Fruit fly (Drosophila melanogaster) whole organism, embryonic: Measurements from ENCODE around the gene CG10226.

Experiments
- CG10274 ChIP-seq: fragments of 200-800 bp; sonication (Bioruptor generic); optimal IDR thresholded peaks from 3 replicates; lab custom pipeline; 2017; ENCODE audit warnings: missing biosample characterization, mild to moderate bottlenecking, missing genetic modification characterization
- CG10959 ChIP-seq: fragments of 200-800 bp; sonication (Bioruptor generic); IDR thresholded peaks from 2 replicates; pipeline ENCODE4 v1.3.6; 2022; ENCODE audit warnings: missing biosample characterization, missing genetic modification characterization
- CG11247 ChIP-seq: fragments of 200-800 bp; sonication (Bioruptor generic); IDR thresholded peaks from 2 replicates; pipeline ENCODE4 v1.3.6; 2022; ENCODE audit warnings: missing biosample characterization, missing genetic modification characterization
- CG1647 ChIP-seq: fragments of 200-800 bp; sonication (Bioruptor generic); optimal IDR thresholded peaks from 3 replicates; lab custom pipeline; 2016; ENCODE audit warnings: missing biosample characterization, missing genetic modification characterization
- CG2678 ChIP-seq: fragments of 200-800 bp; sonication (Bioruptor generic); optimal IDR thresholded peaks from 3 replicates; lab custom pipeline; 2019; ENCODE audit warnings: missing biosample characterization, mild to moderate bottlenecking, missing genetic modification characterization, moderate library complexity
- CG2875 ChIP-seq: fragments of 200-800 bp; sonication (Bioruptor generic); optimal IDR thresholded peaks from 2 replicates; lab custom pipeline; 2017; ENCODE audit warnings: missing biosample characterization, mild to moderate bottlenecking, missing genetic modification characterization, missing genetic modification reagents
- CG3847 ChIP-seq: fragments of 200-800 bp; sonication (Bioruptor generic); IDR thresholded peaks from 2 replicates; pipeline ENCODE4 v1.3.6; 2022; ENCODE audit warnings: missing biosample characterization, missing genetic modification characterization
- CG4282 ChIP-seq: fragments of 200-800 bp; sonication (Bioruptor generic); optimal IDR thresholded peaks from 2 replicates; lab custom pipeline; 2016; ENCODE audit warnings: missing biosample characterization, missing genetic modification characterization
- CG5245 ChIP-seq: fragments of 200-800 bp; sonication (Bioruptor generic); optimal IDR thresholded peaks from 3 replicates; lab custom pipeline; 2016; ENCODE audit warnings: missing biosample characterization, missing genetic modification characterization
- CG6272 ChIP-seq: fragments of 200-800 bp; sonication (Bioruptor generic); IDR thresholded peaks from 2 replicates; pipeline ENCODE4 v1.3.6; 2022; ENCODE audit warnings: missing biosample characterization, missing genetic modification characterization
- CG6689 ChIP-seq: fragments of 200-800 bp; sonication (Bioruptor generic); IDR thresholded peaks from 2 replicates; pipeline ENCODE4 v1.3.6; 2022; ENCODE audit warnings: missing biosample characterization, missing genetic modification characterization
- CG7786 ChIP-seq: fragments of 200-800 bp; sonication (Bioruptor generic); optimal IDR thresholded peaks from 2 replicates; lab custom pipeline; 2016; ENCODE audit warnings: missing biosample characterization, missing genetic modification characterization
- CG8089 ChIP-seq: fragments of 200-800 bp; sonication (Bioruptor generic); optimal IDR thresholded peaks from 3 replicates; lab custom pipeline; 2016; ENCODE audit warnings: missing biosample characterization, missing genetic modification characterization
- CG8281 ChIP-seq: fragments of 200-800 bp; sonication (Bioruptor generic); optimal IDR thresholded peaks from 2 replicates; lab custom pipeline; 2018; ENCODE audit warnings: missing biosample characterization, mild to moderate bottlenecking, missing genetic modification characterization, moderate library complexity
- CrebB ChIP-seq: fragments of 200-800 bp; sonication (Bioruptor generic); optimal IDR thresholded peaks from 3 replicates; lab custom pipeline; 2018; ENCODE audit warnings: missing biosample characterization, mild to moderate bottlenecking, missing genetic modification characterization
- Dbx ChIP-seq: fragments of 200-800 bp; sonication (Bioruptor generic); IDR thresholded peaks from 3 replicates; pipeline ENCODE4 v1.3.6; 2022; ENCODE audit warnings: missing biosample characterization, missing genetic modification characterization
- Dek ChIP-seq: fragments of 200-800 bp; sonication (Bioruptor generic); optimal IDR thresholded peaks from 3 replicates; lab custom pipeline; 2019; ENCODE audit warnings: missing biosample characterization, mild to moderate bottlenecking, missing genetic modification characterization, moderate library complexity
- E2f2 ChIP-seq: fragments of 200-800 bp; sonication (Bioruptor generic); IDR thresholded peaks from 2 replicates; pipeline ENCODE4 v1.3.6; 2022; ENCODE audit warnings: missing biosample characterization, missing genetic modification characterization
- ERR ChIP-seq: fragments of 200-800 bp; sonication (Bioruptor generic); optimal IDR thresholded peaks from 2 replicates; lab custom pipeline; 2016; ENCODE audit warnings: missing biosample characterization, missing genetic modification characterization
- H2.0 ChIP-seq: fragments of 200-800 bp; sonication (Bioruptor generic); IDR thresholded peaks from 2 replicates; pipeline ENCODE4 v1.3.6; 2022; ENCODE audit warnings: missing biosample characterization, missing genetic modification characterization
- HHEX ChIP-seq: fragments of 200-800 bp; sonication (Bioruptor generic); optimal IDR thresholded peaks from 3 replicates; lab custom pipeline; 2017; ENCODE audit warnings: missing biosample characterization, mild to moderate bottlenecking, missing genetic modification characterization, missing genetic modification reagents
- HLH54F ChIP-seq: fragments of 200-800 bp; sonication (Bioruptor generic); optimal IDR thresholded peaks from 3 replicates; lab custom pipeline; 2016; ENCODE audit warnings: missing biosample characterization, missing genetic modification characterization
- Jarid2 ChIP-seq: fragments of 200-800 bp; sonication (Bioruptor generic); optimal IDR thresholded peaks from 3 replicates; lab custom pipeline; 2017; ENCODE audit warnings: mild to moderate bottlenecking, missing biosample characterization, missing genetic modification reagents, missing genetic modification characterization
- Lpt ChIP-seq: fragments of >200 bp; optimal IDR thresholded peaks from 2 replicates; lab custom pipeline; 2018; ENCODE audit warnings: missing biosample characterization, missing genetic modification characterization
- Nf-YA ChIP-seq: fragments of 200-800 bp; sonication (Bioruptor generic); IDR thresholded peaks from 2 replicates; pipeline ENCODE4 v1.3.6; 2022; ENCODE audit warnings: missing biosample characterization, missing genetic modification characterization
- Pdp1 ChIP-seq, 2 experiments: fragments of 200-800 bp; sonication (Bioruptor generic); optimal IDR thresholded peaks; 3 replicates each; lab custom pipeline; 2016; ENCODE audit warnings: missing biosample characterization in 2 of 2, missing genetic modification characterization in 2 of 2, mild to moderate bottlenecking in 1 of 2, moderate library complexity in 1 of 2
- Poxn ChIP-seq: fragments of 200-800 bp; sonication (Bioruptor generic); IDR thresholded peaks from 2 replicates; pipeline ENCODE4 v1.3.6; 2022; ENCODE audit warnings: missing biosample characterization, missing genetic modification characterization
- Side ChIP-seq: fragments of 200-800 bp; sonication (Bioruptor generic); optimal IDR thresholded peaks from 2 replicates; lab custom pipeline; 2016; ENCODE audit warnings: missing biosample characterization, missing genetic modification characterization
- Ssrp ChIP-seq: fragments of 200-800 bp; sonication (Bioruptor generic); optimal IDR thresholded peaks from 2 replicates; lab custom pipeline; 2018; ENCODE audit warnings: missing biosample characterization, mild to moderate bottlenecking, missing genetic modification characterization, moderate library complexity
- ap ChIP-seq: fragments of 200-800 bp; sonication (Bioruptor generic); IDR thresholded peaks from 2 replicates; pipeline ENCODE4 v1.3.6; 2022; ENCODE audit warnings: missing biosample characterization, missing genetic modification characterization
- bab2 ChIP-seq: fragments of 200-800 bp; sonication (Bioruptor generic); optimal IDR thresholded peaks from 2 replicates; lab custom pipeline; 2016; ENCODE audit warnings: missing biosample characterization, missing genetic modification characterization
- cg ChIP-seq: fragments of 200-800 bp; sonication (Bioruptor generic); optimal IDR thresholded peaks from 3 replicates; lab custom pipeline; 2019; ENCODE audit warnings: missing biosample characterization, mild to moderate bottlenecking, missing genetic modification characterization, moderate library complexity
- cwo ChIP-seq: fragments of 200-800 bp; sonication (Bioruptor generic); optimal IDR thresholded peaks from 3 replicates; lab custom pipeline; 2017; ENCODE audit warnings: missing biosample characterization, missing genetic modification characterization, mild to moderate bottlenecking, moderate library complexity, missing genetic modification reagents
- danr ChIP-seq: fragments of 200-800 bp; sonication (Bioruptor generic); IDR thresholded peaks from 2 replicates; pipeline ENCODE4 v1.3.6; 2022; ENCODE audit warnings: missing biosample characterization, missing genetic modification characterization
- dimm ChIP-seq: fragments of 200-800 bp; sonication (Bioruptor generic); IDR thresholded peaks from 2 replicates; pipeline ENCODE4 v1.3.6; 2022; ENCODE audit warnings: missing biosample characterization, missing genetic modification characterization
- dm ChIP-seq: fragments of 200-800 bp; sonication (Bioruptor generic); optimal IDR thresholded peaks from 3 replicates; lab custom pipeline; 2016; ENCODE audit warnings: missing biosample characterization, missing genetic modification characterization
- fru ChIP-seq: fragments of >200 bp; optimal IDR thresholded peaks from 2 replicates; lab custom pipeline; 2017
- ftz-f1 ChIP-seq: fragments of 200-800 bp; sonication (Bioruptor generic); optimal IDR thresholded peaks from 2 replicates; lab custom pipeline; 2016; ENCODE audit warnings: missing biosample characterization, missing genetic modification characterization
- fu2 ChIP-seq: fragments of 200-800 bp; sonication (Bioruptor generic); optimal IDR thresholded peaks from 2 replicates; lab custom pipeline; 2016; ENCODE audit warnings: missing biosample characterization, missing genetic modification characterization
- hth ChIP-seq: fragments of >200 bp; optimal IDR thresholded peaks from 2 replicates; lab custom pipeline; 2017; ENCODE audit warnings: inconsistent platforms
- mld ChIP-seq: fragments of 200-800 bp; sonication (Bioruptor generic); IDR thresholded peaks from 3 replicates; pipeline ENCODE4 v1.3.6; 2022; ENCODE audit warnings: missing biosample characterization, missing genetic modification characterization; ENCODE audit not compliant: partially characterized antibody
- nau ChIP-seq: fragments of 200-800 bp; sonication (Bioruptor generic); optimal IDR thresholded peaks from 3 replicates; lab custom pipeline; 2017; ENCODE audit warnings: missing biosample characterization, mild to moderate bottlenecking, missing genetic modification characterization, missing genetic modification reagents
- oc ChIP-seq: fragments of 200-800 bp; sonication (Bioruptor generic); optimal IDR thresholded peaks from 2 replicates; lab custom pipeline; 2018; ENCODE audit warnings: missing biosample characterization, mild to moderate bottlenecking, missing genetic modification characterization, moderate library complexity
- odd ChIP-seq: fragments of 200-800 bp; sonication (Bioruptor generic); optimal IDR thresholded peaks from 2 replicates; lab custom pipeline; 2017; ENCODE audit warnings: missing biosample characterization, mild to moderate bottlenecking, missing genetic modification characterization
- org-1 ChIP-seq: fragments of 200-800 bp; sonication (Bioruptor generic); optimal IDR thresholded peaks from 2 replicates; lab custom pipeline; 2017; ENCODE audit warnings: missing biosample characterization, missing genetic modification characterization
- otp ChIP-seq: fragments of 200-800 bp; sonication (Bioruptor generic); IDR thresholded peaks from 3 replicates; pipeline ENCODE4, ENCODE4 v1.3.6; 2022; ENCODE audit warnings: missing biosample characterization, missing genetic modification characterization
- psq ChIP-seq: fragments of 200-800 bp; sonication (Bioruptor generic); optimal IDR thresholded peaks from 2 replicates; lab custom pipeline; 2017; ENCODE audit warnings: missing biosample characterization, missing genetic modification characterization
- ranshi ChIP-seq: fragments of 200-800 bp; sonication (Bioruptor generic); IDR thresholded peaks from 2 replicates; pipeline ENCODE4 v1.3.6; 2022; ENCODE audit warnings: missing biosample characterization, missing genetic modification characterization
- row ChIP-seq: fragments of 200-800 bp; sonication (Bioruptor generic); IDR thresholded peaks from 3 replicates; pipeline ENCODE4 v1.3.6; 2022; ENCODE audit warnings: missing biosample characterization, missing genetic modification characterization
- scrt ChIP-seq: fragments of 200-800 bp; sonication (Bioruptor generic); optimal IDR thresholded peaks from 2 replicates; lab custom pipeline; 2018; ENCODE audit warnings: missing biosample characterization, mild to moderate bottlenecking, missing genetic modification characterization, moderate library complexity
- sqz ChIP-seq: fragments of 200-800 bp; sonication (Bioruptor generic); optimal IDR thresholded peaks from 3 replicates; lab custom pipeline; 2018; ENCODE audit warnings: missing biosample characterization, mild to moderate bottlenecking, missing genetic modification characterization
- stc ChIP-seq: fragments of 200-800 bp; sonication (Bioruptor generic); IDR thresholded peaks from 2 replicates; pipeline ENCODE4 v1.3.6; 2022; ENCODE audit warnings: missing biosample characterization, missing genetic modification characterization
- tup ChIP-seq: fragments of 200-800 bp; sonication (Bioruptor generic); optimal IDR thresholded peaks from 2 replicates; lab custom pipeline; 2016; ENCODE audit warnings: missing biosample characterization, mild to moderate bottlenecking, missing genetic modification characterization, moderate library complexity
- zen ChIP-seq: fragments of 200-800 bp; sonication (Bioruptor generic); optimal IDR thresholded peaks from 3 replicates; lab custom pipeline; 2018; ENCODE audit warnings: missing biosample characterization, mild to moderate bottlenecking, missing genetic modification characterization, moderate library complexity

The CG10226 gene

DNA sequence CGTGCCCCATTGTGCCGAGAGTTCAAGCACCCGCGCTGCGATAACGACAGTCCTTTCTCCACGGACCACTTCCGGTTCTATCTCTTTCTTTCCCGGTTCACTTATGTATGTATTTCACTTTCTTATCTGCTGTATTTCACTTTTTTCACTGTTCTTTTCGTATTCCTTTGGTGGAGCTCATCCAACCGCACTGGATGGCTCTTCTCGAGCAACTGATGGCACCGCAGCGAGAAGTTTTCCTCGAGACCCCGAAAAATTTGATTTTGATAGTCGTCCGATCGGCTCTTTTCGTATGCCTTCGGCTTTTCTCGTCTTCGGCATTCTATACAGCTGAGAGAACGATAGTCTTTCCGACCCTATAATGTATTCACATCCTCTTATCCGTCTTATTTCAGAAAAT, 22.1 kb downstream of the CG10226 start, which contains the start of gene LanA (continued):
- TF ChIP-seq CG3847 (GFP tag; lab: Robert Waterston, UW) = no peak
- no peak for TF ChIP-seq CG2875
- TF ChIP-seq dimm (GFP tag; lab: Robert Waterston, UW) = no peak
- TF ChIP-seq CG1647 (GFP tag; lab: Kevin White, UChicago) = no peak
- TF ChIP-seq odd (GFP tag; lab: Kevin White, UChicago) = no peak
- no peak for TF ChIP-seq psq (GFP tag; lab: Kevin White, UChicago)
- no peak for TF ChIP-seq dm (GFP tag; lab: Kevin White, UChicago)
- no peak for TF ChIP-seq H2.0
- TF ChIP-seq fru (lab: Kevin White, UChicago) = no peak
- no peak for TF ChIP-seq CG10959 (GFP tag; lab: Robert Waterston, UW)
- no peak for TF ChIP-seq CG8281 (tag; lab: Kevin White, UChicago)
- TF ChIP-seq danr (GFP tag; lab: Robert Waterston, UW) = no peak
- peak; percentile 11 for TF ChIP-seq ERR
- TF ChIP-seq Lpt (GFP tag; lab: Kevin White, UChicago) = no peak
- TF ChIP-seq sqz (GFP tag; lab: Kevin White, UChicago) = no peak
- TF ChIP-seq hth (lab: Kevin White, UChicago) = no peak
- TF ChIP-seq CG8089 = no peak
- no peak for TF ChIP-seq zen (tag; lab: Kevin White, UChicago)
- no peak for TF ChIP-seq HLH54F (GFP tag; lab: Kevin White, UChicago)
- no peak for TF ChIP-seq HHEX (GFP tag; lab: Kevin White, UChicago)
- no peak for TF ChIP-seq Ssrp (tag; lab: Kevin White, UChicago)
- no peak for TF ChIP-seq scrt (GFP tag; lab: Kevin White, UChicago)
- no peak for TF ChIP-seq org-1 (GFP tag; lab: Kevin White, UChicago)
- TF ChIP-seq fu2 (GFP tag; lab: Kevin White, UChicago) = no peak
- peak; percentile 31; the same call in 1 of the 3 replicates for TF ChIP-seq otp (GFP tag; lab: Robert Waterston, UW)
- no peak for TF ChIP-seq CG2678 (tag; lab: Kevin White, UChicago)
- TF ChIP-seq Nf-YA = no peak
- TF ChIP-seq CG5245 (GFP tag; lab: Kevin White, UChicago) = no peak
- TF ChIP-seq bab2 = no peak
- TF ChIP-seq Dbx (GFP tag; lab: Robert Waterston, UW) = no peak
- TF ChIP-seq cwo = no peak
- TF ChIP-seq CG10274 (GFP tag; lab: Kevin White, UChicago) = no peak
- no peak for TF ChIP-seq Dek (tag; lab: Kevin White, UChicago)
- TF ChIP-seq row = no peak
- TF ChIP-seq Jarid2 (GFP tag; lab: Kevin White, UChicago) = peak; percentile 77
- no peak for TF ChIP-seq CG6272 (GFP tag; lab: Robert Waterston, UW)
- TF ChIP-seq ap (GFP tag; lab: Robert Waterston, UW) = no peak
- TF ChIP-seq mld (GFP tag; lab: Robert Waterston, UW) = no peak
- TF ChIP-seq CG4282 (GFP tag; lab: Kevin White, UChicago) = no peak
- no peak for TF ChIP-seq cg (GFP tag; lab: Kevin White, UChicago)
- TF ChIP-seq stc (GFP tag; lab: Robert Waterston, UW) = no peak
- no peak for TF ChIP-seq Side (GFP tag; lab: Kevin White, UChicago)
- TF ChIP-seq Poxn (GFP tag; lab: Robert Waterston, UW) = no peak
- TF ChIP-seq oc (tag; lab: Kevin White, UChicago) = no peak
- no peak for TF ChIP-seq nau (GFP tag; lab: Kevin White, UChicago)
- no peak for TF ChIP-seq E2f2
- no peak for TF ChIP-seq tup
- TF ChIP-seq CG6689 (GFP tag; lab: Robert Waterston, UW) = no peak
- TF ChIP-seq CG11247 = no peak
- peak; percentile 2 for TF ChIP-seq ftz-f1
- TF ChIP-seq Pdp1 (GFP tag; optimal IDR thresholded peaks at IDR 0.05; lab: Kevin White, UChicago) = no peak
- peak; percentile 4 for TF ChIP-seq CG7786 (GFP tag; lab: Kevin White, UChicago)
- no peak for TF ChIP-seq CrebB (tag; lab: Kevin White, UChicago)
- TF ChIP-seq ranshi = no peak
